Fruit fly (Drosophila melanogaster): Measurements from ENCODE around the gene CG15432.

CG15432 gene

dm6 chr2L:4403013-4403604 is 39.0 kb upstream of the CG15432 start, which contains the start of gene Dim1 (continued):
- no peak for TF ChIP-seq CG7372 (GFP tag; IDR thresholded peaks at IDR 0.05)
- no peak for TF ChIP-seq cwo (GFP tag; optimal IDR thresholded peaks at IDR 0.05)
- TF ChIP-seq CG12391 (tag; optimal IDR thresholded peaks at IDR 0.05) = no peak
- TF ChIP-seq esg (GFP tag; conservative IDR thresholded peaks at IDR 0.05) = no peak
- no peak for TF ChIP-seq Lpt (GFP tag; optimal IDR thresholded peaks at IDR 0.05)
- peak; percentile 74 for TF ChIP-seq amos (GFP tag; IDR thresholded peaks at IDR 0.05; ENCODE audit: partially characterized antibody)
- no peak for TF ChIP-seq croc (GFP tag; conservative IDR thresholded peaks at IDR 0.05)
- TF ChIP-seq Sox100B (GFP tag; optimal IDR thresholded peaks at IDR 0.05) = no peak
- no peak for TF ChIP-seq Eip74EF (GFP tag; optimal IDR thresholded peaks at IDR 0.05)
- no peak for TF ChIP-seq en (GFP tag; optimal IDR thresholded peaks at IDR 0.05)
- no peak for TF ChIP-seq tio (GFP tag; optimal IDR thresholded peaks at IDR 0.05)
- peak; percentile 90 for TF ChIP-seq CG2116 (GFP tag; optimal IDR thresholded peaks at IDR 0.05)
- TF ChIP-seq hkb (optimal IDR thresholded peaks at IDR 0.05) = no peak
- TF ChIP-seq hkb (GFP tag; IDR thresholded peaks at IDR 0.05) = peak; percentile 50
- no peak for TF ChIP-seq Neu2 (GFP tag; optimal IDR thresholded peaks at IDR 0.05; ENCODE audit: borderline replicate concordance)
- TF ChIP-seq E2f1 (GFP tag; IDR thresholded peaks at IDR 0.05) = no peak
- no peak for TF ChIP-seq CG10959 (GFP tag; IDR thresholded peaks at IDR 0.05)
- no peak for TF ChIP-seq CG4360 (GFP tag; IDR thresholded peaks at IDR 0.05)
- TF ChIP-seq Rfx (GFP tag; IDR thresholded peaks at IDR 0.05) = peak; percentile 53; the same call in 1 of the 2 replicates
- peak; percentile 28 for TF ChIP-seq trem (tag; optimal IDR thresholded peaks at IDR 0.05)
- TF ChIP-seq Jarid2 (GFP tag; optimal IDR thresholded peaks at IDR 0.05) = no peak
- no peak for TF ChIP-seq Pdp1 (GFP tag; optimal IDR thresholded peaks at IDR 0.05)
- no peak for TF ChIP-seq CG8944 (GFP tag; optimal IDR thresholded peaks at IDR 0.05)
- no peak for TF ChIP-seq h (optimal IDR thresholded peaks at IDR 0.05)
- no peak for TF ChIP-seq Oaz (GFP tag; IDR thresholded peaks at IDR 0.05)
- no peak for TF ChIP-seq Ssrp (tag; optimal IDR thresholded peaks at IDR 0.05)
- no peak for TF ChIP-seq ham (GFP tag; IDR thresholded peaks at IDR 0.05)
- no peak for TF ChIP-seq fd64A (GFP tag; optimal IDR thresholded peaks at IDR 0.05)
- TF ChIP-seq CG1233 (GFP tag; optimal IDR thresholded peaks at IDR 0.05) = peak; percentile 16
- TF ChIP-seq fd96Cb (tag; optimal IDR thresholded peaks at IDR 0.05) = no peak
- no peak for TF ChIP-seq Fer2 (tag; optimal IDR thresholded peaks at IDR 0.05)
- no peak for TF ChIP-seq Taf1 (GFP tag; IDR thresholded peaks at IDR 0.05)
- TF ChIP-seq pzg (GFP tag; optimal IDR thresholded peaks at IDR 0.05) = peak; percentile 52
- no peak for TF ChIP-seq pho (GFP tag; optimal IDR thresholded peaks at IDR 0.05)
- TF ChIP-seq onecut (GFP tag; IDR thresholded peaks at IDR 0.05) = no peak
- no peak for TF ChIP-seq CG11085 (GFP tag; IDR thresholded peaks at IDR 0.05)
- peak; percentile 38 for TF ChIP-seq CG12219 (GFP tag; optimal IDR thresholded peaks at IDR 0.05)
- no peak for TF ChIP-seq ab (GFP tag; optimal IDR thresholded peaks at IDR 0.05)
- TF ChIP-seq ash1 (GFP tag; optimal IDR thresholded peaks at IDR 0.05) = no peak
- peak; percentile 73 for TF ChIP-seq YL-1 (GFP tag; optimal IDR thresholded peaks at IDR 0.05)
- no peak for TF ChIP-seq GATAe (GFP tag; conservative IDR thresholded peaks at IDR 0.05)
- TF ChIP-seq Drgx (GFP tag; IDR thresholded peaks at IDR 0.05) = no peak
- no peak for TF ChIP-seq CG9932 (GFP tag; IDR thresholded peaks at IDR 0.05)
- TF ChIP-seq bsh (GFP tag; optimal IDR thresholded peaks at IDR 0.05) = no peak
- TF ChIP-seq mld (GFP tag; IDR thresholded peaks at IDR 0.05; ENCODE audit: partially characterized antibody) = 0 out of 3 replicates have a peak, but pooled peaks have one; percentile 61
- TF ChIP-seq CG18011 (GFP tag; optimal IDR thresholded peaks at IDR 0.05) = no peak
- no peak for TF ChIP-seq lbe (GFP tag; optimal IDR thresholded peaks at IDR 0.05)
- peak; percentile 72 for TF ChIP-seq Scr (GFP tag; IDR thresholded peaks at IDR 0.05; ENCODE audit: partially characterized antibody)
- TF ChIP-seq knrl (GFP tag; IDR thresholded peaks at IDR 0.05; ENCODE audit: partially characterized antibody) = peak; percentile 61
- TF ChIP-seq NC2α (GFP tag; optimal IDR thresholded peaks at IDR 0.05) = no peak
- TF ChIP-seq Awh (GFP tag; IDR thresholded peaks at IDR 0.05) = no peak
